Worm (Caenorhabditis elegans) whole organism, mixed stage, embryonic: Measurements from ENCODE around the gene C45H4.18.

Source experiments
- M03D4.4 ChIP-seq: sonication (generic microtip); optimal IDR thresholded peaks from 2 replicates; lab custom pipeline; 2017; ENCODE audit warnings: mild to moderate bottlenecking, missing genetic modification characterization, missing compliant biosample characterization
- bed-3 ChIP-seq: fragments of 200-800 bp; sonication (Bioruptor generic); optimal IDR thresholded peaks from 3 replicates; lab custom pipeline; 2018; ENCODE audit warnings: mild to moderate bottlenecking, missing genetic modification characterization, moderate library complexity, missing compliant biosample characterization
- blmp-1 ChIP-seq: fragments of 150-350 bp; optimal IDR thresholded peaks from 2 replicates; lab custom pipeline; 2014; ENCODE audit warnings: missing biosample characterization, missing genetic modification characterization
- ceh-39 ChIP-seq: fragments of 150-350 bp; optimal IDR thresholded peaks from 2 replicates; lab custom pipeline; 2014; ENCODE audit warnings: missing biosample characterization, missing genetic modification characterization
- ceh-43 ChIP-seq: fragments of 200-800 bp; sonication (Bioruptor generic); optimal IDR thresholded peaks from 2 replicates; lab custom pipeline; 2018; ENCODE audit warnings: mild to moderate bottlenecking, missing genetic modification characterization, moderate library complexity, missing compliant biosample characterization
- ceh-83 ChIP-seq: fragments of 200-800 bp; sonication (Bioruptor generic); optimal IDR thresholded peaks from 2 replicates; lab custom pipeline; 2018; ENCODE audit warnings: mild to moderate bottlenecking, missing genetic modification characterization, missing compliant biosample characterization
- ces-1 ChIP-seq: fragments of 150-350 bp; optimal IDR thresholded peaks from 2 replicates; lab custom pipeline; 2014; ENCODE audit warnings: missing biosample characterization, missing genetic modification reagents, missing genetic modification characterization
- drap-1 ChIP-seq: fragments of 200-800 bp; sonication (Bioruptor generic); optimal IDR thresholded peaks from 3 replicates; lab custom pipeline; 2018; ENCODE audit warnings: mild to moderate bottlenecking, missing genetic modification characterization, missing compliant biosample characterization
- elt-1 ChIP-seq: sonication (generic microtip); optimal IDR thresholded peaks from 2 replicates; lab custom pipeline; 2017; ENCODE audit warnings: missing genetic modification characterization, mild to moderate bottlenecking, missing compliant biosample characterization, antibody characterized with exemption, moderate library complexity, borderline replicate concordance; ENCODE audit not compliant: insufficient read depth
- elt-3 ChIP-seq: fragments of 150-350 bp; optimal IDR thresholded peaks from 2 replicates; lab custom pipeline; 2014; ENCODE audit warnings: missing biosample characterization, missing genetic modification characterization
- flh-1 ChIP-seq: fragments of 200-800 bp; sonication (Bioruptor generic); optimal IDR thresholded peaks from 2 replicates; lab custom pipeline; 2018; ENCODE audit warnings: mild to moderate bottlenecking, missing genetic modification characterization, moderate library complexity, missing compliant biosample characterization
- hlh-1 ChIP-seq: fragments of 150-350 bp; optimal IDR thresholded peaks from 2 replicates; lab custom pipeline; 2014; ENCODE audit warnings: missing biosample characterization, missing genetic modification reagents, missing genetic modification characterization
- lin-13 ChIP-seq: fragments of 150-350 bp; optimal IDR thresholded peaks from 2 replicates; lab custom pipeline; 2014; ENCODE audit warnings: missing biosample characterization, missing genetic modification characterization
- lin-32 ChIP-seq: fragments of 200-800 bp; sonication (Bioruptor generic); optimal IDR thresholded peaks from 2 replicates; lab custom pipeline; 2018; ENCODE audit warnings: mild to moderate bottlenecking, missing genetic modification characterization, missing compliant biosample characterization
- mab-5 ChIP-seq: fragments of 150-350 bp; optimal IDR thresholded peaks from 2 replicates; lab custom pipeline; 2014; ENCODE audit warnings: missing biosample characterization, missing genetic modification characterization
- mep-1 ChIP-seq: fragments of 150-350 bp; optimal IDR thresholded peaks from 2 replicates; lab custom pipeline; 2017; ENCODE audit warnings: missing biosample characterization, missing genetic modification reagents, missing genetic modification characterization, inconsistent platforms
- mls-2 ChIP-seq: sonication (generic microtip); optimal IDR thresholded peaks from 2 replicates; lab custom pipeline; 2016; ENCODE audit warnings: mild to moderate bottlenecking, missing genetic modification characterization, moderate library complexity, missing compliant biosample characterization
- nhr-12 ChIP-seq: fragments of 150-350 bp; optimal IDR thresholded peaks from 2 replicates; lab custom pipeline; 2014; ENCODE audit warnings: missing biosample characterization, missing genetic modification characterization
- nhr-2 ChIP-seq: fragments of 150-350 bp; optimal IDR thresholded peaks from 2 replicates; lab custom pipeline; 2014; ENCODE audit warnings: missing biosample characterization, missing genetic modification characterization
- nhr-237 ChIP-seq: fragments of 150-350 bp; optimal IDR thresholded peaks from 2 replicates; lab custom pipeline; 2014; ENCODE audit warnings: missing biosample characterization, missing genetic modification characterization
- nhr-28 ChIP-seq: fragments of 150-350 bp; optimal IDR thresholded peaks from 2 replicates; lab custom pipeline; 2014; ENCODE audit warnings: missing biosample characterization, missing genetic modification characterization
- pha-4 ChIP-seq: fragments of 150-350 bp; optimal IDR thresholded peaks from 2 replicates; lab custom pipeline; 2018; ENCODE audit warnings: missing biosample characterization, missing genetic modification reagents, missing genetic modification characterization
- sem-2 ChIP-seq: fragments of 200-800 bp; sonication (Bioruptor generic); optimal IDR thresholded peaks from 2 replicates; lab custom pipeline; 2018; ENCODE audit warnings: mild to moderate bottlenecking, missing genetic modification characterization, missing compliant biosample characterization
- sptf-1 ChIP-seq: sonication (generic microtip); optimal IDR thresholded peaks from 2 replicates; lab custom pipeline; 2017; ENCODE audit warnings: mild to moderate bottlenecking, missing genetic modification characterization, moderate library complexity, missing compliant biosample characterization
- tbx-8 ChIP-seq: fragments of 200-800 bp; sonication (Bioruptor generic); optimal IDR thresholded peaks from 2 replicates; lab custom pipeline; 2018; ENCODE audit warnings: mild to moderate bottlenecking, missing genetic modification characterization, moderate library complexity, missing compliant biosample characterization
- unc-120 ChIP-seq: sonication (generic microtip); optimal IDR thresholded peaks from 2 replicates; lab custom pipeline; 2017; ENCODE audit warnings: missing genetic modification characterization, missing compliant biosample characterization; ENCODE audit not compliant: poor library complexity, severe bottlenecking
- unc-62 ChIP-seq: fragments of 150-350 bp; optimal IDR thresholded peaks from 2 replicates; lab custom pipeline; 2014; ENCODE audit warnings: missing biosample characterization, missing genetic modification reagents, missing genetic modification characterization
- zip-8 ChIP-seq: fragments of 150-350 bp; optimal IDR thresholded peaks from 2 replicates; lab custom pipeline; 2014; ENCODE audit warnings: missing biosample characterization, missing genetic modification characterization
- ztf-11 ChIP-seq: fragments of 150-350 bp; optimal IDR thresholded peaks from 2 replicates; lab custom pipeline; 2014; ENCODE audit warnings: missing biosample characterization, missing genetic modification characterization

Gene C45H4.18

ce11 chrV:2218803-2219202 lies 43.5 kb downstream of the C45H4.18 start, which contains the start of gene nhr-56:
nhr-56 (plus strand) TSS chrV:2219004.
- peak; percentile 89 for TF ChIP-seq pha-4 (tag; lab: Kevin White, UChicago)
- no peak for TF ChIP-seq lin-32 (GFP tag; lab: Kevin White, UChicago)
- TF ChIP-seq bed-3 (GFP tag; lab: Kevin White, UChicago) = no peak
- TF ChIP-seq nhr-28 = no peak
- TF ChIP-seq M03D4.4 (tag; lab: Kevin White, UChicago) = no peak
- no peak for TF ChIP-seq elt-1 (tag; lab: Kevin White, UChicago)
- TF ChIP-seq nhr-237 (tag; lab: Kevin White, UChicago) = peak; percentile 44
- no peak for TF ChIP-seq blmp-1 (tag; lab: Kevin White, UChicago)

ce11 chrV:2221764-2222163 lies 46.4 kb downstream of the C45H4.18 start, which contains the start of gene nhr-128:
nhr-128 (plus strand) TSS chrV:2222064.
- TF ChIP-seq ceh-83 (GFP tag; lab: Kevin White, UChicago) = no peak
- no peak for TF ChIP-seq nhr-28
- TF ChIP-seq blmp-1 (tag; lab: Kevin White, UChicago) = no peak
- no peak for TF ChIP-seq unc-120

DNA sequence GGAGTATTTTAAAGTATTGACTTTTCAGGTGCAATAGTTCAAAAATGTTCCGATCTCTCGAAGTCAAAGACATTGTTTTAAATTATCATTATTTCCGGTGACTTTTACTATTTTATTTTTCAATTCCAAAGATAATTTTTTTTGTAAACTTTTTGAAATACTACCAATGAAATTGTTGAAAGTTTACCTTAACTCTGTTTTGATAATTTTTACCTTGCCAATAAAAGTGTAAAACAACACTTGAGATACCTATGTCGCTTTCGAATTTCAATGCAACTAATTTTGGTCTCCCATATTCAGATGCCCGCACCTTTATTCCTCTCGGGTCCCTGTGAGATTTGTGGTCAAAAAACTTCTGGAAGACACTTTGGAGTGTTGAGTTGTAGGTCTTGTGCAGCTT lies 49.8 kb downstream of the C45H4.18 start, which contains the start of gene nhr-103:
Gene nhr-103 (plus strand): TSS at position 301 of the 400 bp plus-strand sequence.
- TF ChIP-seq ztf-11 (no peak), unc-62 (GFP tag; lab: Kevin White, UChicago) (no peak), nhr-237 (tag; lab: Kevin White, UChicago) (no peak), ceh-83 (GFP tag; lab: Kevin White, UChicago) (no peak), ceh-43 (GFP tag; lab: Kevin White, UChicago) (no peak), drap-1 (GFP tag; lab: Kevin White, UChicago) (no peak), sem-2 (GFP tag; lab: Kevin White, UChicago) (no peak), mls-2 (tag; lab: Kevin White, UChicago) (no peak), blmp-1 (tag; lab: Kevin White, UChicago) (no peak), bed-3 (GFP tag; lab: Kevin White, UChicago) (no peak), nhr-2 (tag; lab: Kevin White, UChicago) (no peak), mep-1 (tag; lab: Kevin White, UChicago) (no peak), lin-32 (GFP tag; lab: Kevin White, UChicago) (no peak)

DNA sequence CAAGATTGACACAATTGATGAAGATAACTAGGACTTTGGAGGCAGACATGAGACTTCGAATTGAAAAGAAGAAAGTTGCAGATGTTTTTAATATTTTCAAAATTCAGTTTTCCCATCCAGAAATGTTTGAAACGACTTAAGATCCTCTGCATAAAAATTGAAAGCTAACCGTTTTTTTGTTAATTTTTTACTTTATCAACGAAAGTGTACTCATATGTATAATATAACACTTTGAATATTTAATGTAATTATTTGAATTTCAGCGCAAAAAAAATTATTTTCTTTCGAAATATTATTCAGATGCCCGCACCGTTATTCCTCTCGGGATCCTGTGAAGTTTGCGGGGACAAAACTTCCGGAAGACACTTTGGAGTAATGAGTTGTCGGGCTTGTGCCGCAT lies 51.6 kb downstream of the C45H4.18 start, which contains the start of gene nhr-18:
Gene nhr-18 (plus strand): TSS at position 301 of the 400 bp plus-strand sequence.
- no peak for TF ChIP-seq sptf-1 (tag; lab: Kevin White, UChicago)
- TF ChIP-seq lin-32 (GFP tag; lab: Kevin White, UChicago) = no peak
- TF ChIP-seq ceh-83 (GFP tag; lab: Kevin White, UChicago) = no peak
- TF ChIP-seq bed-3 (GFP tag; lab: Kevin White, UChicago) = no peak
- TF ChIP-seq flh-1 (GFP tag; lab: Kevin White, UChicago) = no peak
- TF ChIP-seq elt-3 (tag; lab: Kevin White, UChicago) = no peak
- no peak for TF ChIP-seq ceh-39 (tag; lab: Kevin White, UChicago)
- TF ChIP-seq sem-2 (GFP tag; lab: Kevin White, UChicago) = no peak
- no peak for TF ChIP-seq zip-8 (tag; lab: Kevin White, UChicago)
- TF ChIP-seq drap-1 (GFP tag; lab: Kevin White, UChicago) = no peak
- no peak for TF ChIP-seq nhr-237 (tag; lab: Kevin White, UChicago)
- no peak for TF ChIP-seq ceh-43 (GFP tag; lab: Kevin White, UChicago)
- TF ChIP-seq ces-1 = no peak
- no peak for TF ChIP-seq nhr-2 (tag; lab: Kevin White, UChicago)
- no peak for TF ChIP-seq pha-4 (tag; lab: Kevin White, UChicago)
- TF ChIP-seq hlh-1 (tag; lab: Kevin White, UChicago) = no peak
- TF ChIP-seq mab-5 (tag; lab: Kevin White, UChicago) = no peak
- TF ChIP-seq lin-13 (tag; lab: Kevin White, UChicago) = no peak
- no peak for TF ChIP-seq nhr-12 (tag; lab: Kevin White, UChicago)
- no peak for TF ChIP-seq tbx-8 (GFP tag; lab: Kevin White, UChicago)
